Fruit fly (Drosophila melanogaster): ENCODE data around the gene sav.

DNA sequence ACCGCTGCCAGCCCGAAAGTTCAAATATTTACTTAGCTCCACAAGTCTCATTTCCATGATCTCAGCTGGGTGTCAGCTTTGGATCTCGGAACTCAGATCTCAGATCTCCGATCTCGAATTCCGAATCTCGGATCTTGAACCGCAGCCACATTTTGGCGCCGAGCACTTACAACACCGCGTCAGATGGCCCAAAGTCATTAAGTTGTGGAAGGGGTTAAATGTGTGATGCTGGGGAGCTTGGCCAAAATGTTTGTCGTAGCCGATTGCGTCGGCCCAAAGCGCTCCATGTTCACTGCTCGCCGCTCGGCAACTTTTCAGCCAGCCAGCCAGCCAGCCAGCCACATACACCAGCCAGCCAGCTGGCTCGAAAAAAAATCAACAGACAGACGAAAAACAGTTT is 49.1 kb downstream of the sav start, which contains the start of gene CG6688:
- TF ChIP-seq CTCF (optimal IDR thresholded peaks at IDR 0.05) (no peak), CG8478 (optimal IDR thresholded peaks at IDR 0.05) (no peak)
